Worm (Caenorhabditis elegans): ENCODE measurements around the gene F36H1.3.

The F36H1.3 gene

ce11 chrIV:11027560-11027959 is 22.4 kb upstream of the F36H1.3 start:
- TF ChIP-seq lim-7 (GFP tag; IDR thresholded peaks at IDR 0.05) (no peak), mes-2 (tag; optimal IDR thresholded peaks at IDR 0.05; ENCODE audit: poor library complexity, severe bottlenecking) (peak; percentile 76), unc-62 (GFP tag; optimal IDR thresholded peaks at IDR 0.05 in 1 of 2) (peak in 1 of 2 experiments; percentile 100), unc-62 (tag; optimal IDR thresholded peaks at IDR 0.05) (no peak), rbr-2 (tag; optimal IDR thresholded peaks at IDR 0.05) (peak; percentile 82), hif-1 (tag; optimal IDR thresholded peaks at IDR 0.05) (peak in 1 of 2 experiments; percentile 23), madf-9 (GFP tag; conservative IDR thresholded peaks at IDR 0.05) (no peak), ZK546.5 (tag; optimal IDR thresholded peaks at IDR 0.05) (peak in 1 of 2 experiments; percentile 34), spr-1 (tag; optimal IDR thresholded peaks at IDR 0.05) (peak; percentile 69), lin-13 (GFP tag; optimal IDR thresholded peaks at IDR 0.05) (peak; percentile 69), dmd-8 (GFP tag; IDR thresholded peaks at IDR 0.05) (no peak), hlh-11 (tag; optimal IDR thresholded peaks at IDR 0.05) (peak; percentile 94), hmg-1.1 (GFP tag; IDR thresholded peaks at IDR 0.05) (peak; percentile 71), nhr-102 (tag; optimal IDR thresholded peaks at IDR 0.05) (peak; percentile 55), hlh-30 (tag; optimal IDR thresholded peaks at IDR 0.05; ENCODE audit: insufficient read depth) (peak; percentile 71), T26A8.4 (GFP tag; IDR thresholded peaks at IDR 0.05) (peak; percentile 74), tra-1 (GFP tag; IDR thresholded peaks at IDR 0.05) (0 out of 2 replicates have a peak, but pooled peaks have one; percentile 39), jun-1 (tag; optimal IDR thresholded peaks at IDR 0.05) (peak; percentile 23), mdl-1 (tag; optimal IDR thresholded peaks at IDR 0.05) (peak in 1 of 2 experiments; percentile 74), dpl-1 (GFP tag; optimal IDR thresholded peaks at IDR 0.05) (peak; percentile 56), fos-1 (tag; optimal IDR thresholded peaks at IDR 0.05) (no peak), snpc-1.2 (GFP tag; IDR thresholded peaks at IDR 0.05) (no peak), nhr-42 (GFP tag; IDR thresholded peaks at IDR 0.05) (no peak; the same call in 1 of the 2 replicates), daf-12 (tag; optimal IDR thresholded peaks at IDR 0.05) (no peak), pha-4 (GFP tag; IDR thresholded peaks at IDR 0.05) (peak; percentile 46; the same call in 1 of the 2 replicates), pha-4 (tag; optimal IDR thresholded peaks at IDR 0.05) (peak; percentile 72), nhr-6 (tag; optimal IDR thresholded peaks at IDR 0.05) (peak; percentile 91), mdt-29 (GFP tag; IDR thresholded peaks at IDR 0.05) (0 out of 2 replicates have a peak, but pooled peaks have one; percentile 16), lin-38 (GFP tag; IDR thresholded peaks at IDR 0.05) (peak; percentile 52), F37D6.2 (tag; optimal IDR thresholded peaks at IDR 0.05) (peak; percentile 46), arid-1 (GFP tag; conservative IDR thresholded peaks at IDR 0.05) (0 out of 2 replicates have a peak, but pooled peaks have one; percentile 32), duxl-1 (tag; optimal IDR thresholded peaks at IDR 0.05; ENCODE audit: poor library complexity) (peak; percentile 20), lsy-2 (tag; optimal IDR thresholded peaks at IDR 0.05) (peak; percentile 61 to 90), unc-130 (GFP tag; optimal IDR thresholded peaks at IDR 0.05) (no peak), aha-1 (tag) (peak; percentile 98), nhr-28 (tag; optimal IDR thresholded peaks at IDR 0.05) (peak; percentile 89), dmd-6 (GFP tag; IDR thresholded peaks at IDR 0.05) (peak; percentile 88), ZK337.2 (GFP tag; IDR thresholded peaks at IDR 0.05) (no peak), nhr-11 (tag; optimal IDR thresholded peaks at IDR 0.05) (peak; percentile 91), lin-1 (GFP tag; IDR thresholded peaks at IDR 0.05) (peak; percentile 66; the same call in 1 of the 2 replicates), mxl-3 (GFP tag; optimal IDR thresholded peaks at IDR 0.05) (peak; percentile 48), daf-19 (GFP tag; conservative IDR thresholded peaks at IDR 0.05) (no peak), nhr-25 (tag; optimal IDR thresholded peaks at IDR 0.05; ENCODE audit: borderline replicate concordance, insufficient read depth) (peak; percentile 75), ama-1 (optimal IDR thresholded peaks at IDR 0.05) (peak; percentile 71), T20F7.1 (GFP tag; optimal IDR thresholded peaks at IDR 0.05) (peak; percentile 71), php-3 (GFP tag; IDR thresholded peaks at IDR 0.05) (0 out of 2 replicates have a peak, but pooled peaks have one; percentile 38), fkh-10 (GFP tag; optimal IDR thresholded peaks at IDR 0.05) (peak; percentile 12), daf-16 (GFP tag; optimal IDR thresholded peaks at IDR 0.05) (peak; percentile 53 to 55), daf-16 (tag; optimal IDR thresholded peaks at IDR 0.05) (peak; percentile 85), ztf-7 (tag; optimal IDR thresholded peaks at IDR 0.05) (peak; percentile 32), mep-1 (tag; optimal IDR thresholded peaks at IDR 0.05) (peak; percentile 92)
